Worm (Caenorhabditis elegans) whole organism, L3 larva: ENCODE results near the gene ppk-2.

Source experiments
- R02D3.7 ChIP-seq: fragments of 150-350 bp; optimal IDR thresholded peaks from 2 replicates; lab custom pipeline; 2014; ENCODE audit warnings: missing biosample characterization, missing genetic modification characterization
- ZK546.5 ChIP-seq: sonication (generic microtip); optimal IDR thresholded peaks from 2 replicates; lab custom pipeline; 2017; ENCODE audit warnings: missing biosample characterization, missing genetic modification characterization
- aly-2 ChIP-seq: fragments of 150-350 bp; optimal IDR thresholded peaks from 2 replicates; lab custom pipeline; 2014; ENCODE audit warnings: missing biosample characterization, missing genetic modification characterization
- ama-1 ChIP-seq: fragments of 150-350 bp; optimal IDR thresholded peaks from 2 replicates; lab custom pipeline; 2018
- ceh-16 ChIP-seq: sonication (generic microtip); optimal IDR thresholded peaks from 2 replicates; lab custom pipeline; 2017; ENCODE audit warnings: missing biosample characterization, missing genetic modification characterization
- ceh-28 ChIP-seq: fragments of 150-350 bp; optimal IDR thresholded peaks from 2 replicates; lab custom pipeline; 2014; ENCODE audit warnings: missing biosample characterization, missing genetic modification reagents, missing genetic modification characterization
- ceh-82 ChIP-seq: fragments of 150-350 bp; optimal IDR thresholded peaks from 2 replicates; lab custom pipeline; 2014; ENCODE audit warnings: missing biosample characterization, missing genetic modification characterization
- ceh-9 ChIP-seq: sonication (generic microtip); optimal IDR thresholded peaks from 2 replicates; lab custom pipeline; 2018; ENCODE audit warnings: missing biosample characterization, missing genetic modification characterization
- daf-12 ChIP-seq: fragments of 150-350 bp; optimal IDR thresholded peaks from 2 replicates; lab custom pipeline; 2014; ENCODE audit warnings: missing biosample characterization, missing genetic modification reagents, missing genetic modification characterization
- egl-27 ChIP-seq: sonication (generic microtip); optimal IDR thresholded peaks from 4 replicates; lab custom pipeline; 2017; ENCODE audit warnings: missing biosample characterization, missing genetic modification reagents, missing genetic modification characterization
- egl-5 ChIP-seq: fragments of 150-350 bp; optimal IDR thresholded peaks from 2 replicates; lab custom pipeline; 2017; ENCODE audit warnings: missing biosample characterization, missing genetic modification reagents, missing genetic modification characterization, inconsistent platforms
- elt-1 ChIP-seq: fragments of 150-350 bp; optimal IDR thresholded peaks from 2 replicates; lab custom pipeline; 2014; ENCODE audit warnings: missing biosample characterization, missing genetic modification characterization
- elt-2 ChIP-seq: sonication (generic microtip); optimal IDR thresholded peaks from 2 replicates; lab custom pipeline; 2016; ENCODE audit warnings: missing genetic modification reagents, mild to moderate bottlenecking, missing genetic modification characterization, missing compliant biosample characterization
- elt-3 ChIP-seq, 3 experiments: fragments of 150-350 bp in 1 of 3; sonication (generic microtip) in 2 of 3; optimal IDR thresholded peaks; 2 replicates in 2 of 3; 4 replicates in 1 of 3; lab custom pipeline; 2014 to 2017; ENCODE audit warnings: missing biosample characterization in 3 of 3, missing genetic modification characterization in 3 of 3
- fkh-10 ChIP-seq: sonication (generic microtip); optimal IDR thresholded peaks from 2 replicates; lab custom pipeline; 2017; ENCODE audit warnings: missing biosample characterization, missing genetic modification reagents, missing genetic modification characterization
- fkh-2 ChIP-seq: fragments of 150-350 bp; optimal IDR thresholded peaks from 2 replicates; lab custom pipeline; 2014; ENCODE audit warnings: missing biosample characterization, missing genetic modification reagents, missing genetic modification characterization
- fos-1 ChIP-seq: fragments of 150-350 bp; optimal IDR thresholded peaks from 2 replicates; lab custom pipeline; 2014; ENCODE audit warnings: missing biosample characterization, missing genetic modification characterization
- hmg-11 ChIP-seq: sonication (generic microtip); optimal IDR thresholded peaks from 2 replicates; lab custom pipeline; 2016; ENCODE audit warnings: missing genetic modification characterization, missing compliant biosample characterization
- jun-1 ChIP-seq: fragments of 150-350 bp; optimal IDR thresholded peaks from 2 replicates; lab custom pipeline; 2014; ENCODE audit warnings: missing biosample characterization, missing genetic modification reagents, missing genetic modification characterization
- lin-15B ChIP-seq: fragments of 150-350 bp; optimal IDR thresholded peaks from 2 replicates; lab custom pipeline; 2014; ENCODE audit warnings: missing biosample characterization, missing genetic modification characterization
- lin-39 ChIP-seq: fragments of 150-350 bp; optimal IDR thresholded peaks from 2 replicates; lab custom pipeline; 2018; ENCODE audit warnings: missing biosample characterization, missing genetic modification reagents, missing genetic modification characterization
- mdl-1 ChIP-seq: fragments of 150-350 bp; optimal IDR thresholded peaks from 2 replicates; lab custom pipeline; 2014; ENCODE audit warnings: missing biosample characterization, missing genetic modification characterization
- nfya-1 ChIP-seq: sonication (generic microtip); optimal IDR thresholded peaks from 2 replicates; lab custom pipeline; 2017; ENCODE audit warnings: missing genetic modification characterization, mild to moderate bottlenecking, missing compliant biosample characterization, antibody characterized with exemption, moderate library complexity; ENCODE audit not compliant: insufficient read depth
- nhr-12 ChIP-seq: fragments of 150-350 bp; optimal IDR thresholded peaks from 2 replicates; lab custom pipeline; 2014; ENCODE audit warnings: missing biosample characterization, missing genetic modification characterization
- nhr-23 ChIP-seq: fragments of 150-350 bp; optimal IDR thresholded peaks from 2 replicates; lab custom pipeline; 2014; ENCODE audit warnings: missing biosample characterization, missing genetic modification reagents, missing genetic modification characterization
- nhr-237 ChIP-seq: fragments of 150-350 bp; optimal IDR thresholded peaks from 2 replicates; lab custom pipeline; 2014; ENCODE audit warnings: missing biosample characterization, missing genetic modification characterization
- nhr-25 ChIP-seq: sonication (generic microtip); optimal IDR thresholded peaks from 2 replicates; lab custom pipeline; 2017; ENCODE audit warnings: missing biosample characterization, missing genetic modification characterization
- nhr-67 ChIP-seq: fragments of 150-350 bp; optimal IDR thresholded peaks from 2 replicates; lab custom pipeline; 2014; ENCODE audit warnings: missing biosample characterization, missing genetic modification characterization
- nhr-76 ChIP-seq: fragments of 150-350 bp; sonication (generic microtip); optimal IDR thresholded peaks from 5 replicates; lab custom pipeline; 2014; ENCODE audit warnings: missing biosample characterization, missing genetic modification characterization
- nhr-77 ChIP-seq: fragments of 150-350 bp; optimal IDR thresholded peaks from 2 replicates; lab custom pipeline; 2014; ENCODE audit warnings: missing biosample characterization, missing genetic modification characterization
- pha-4 ChIP-seq: fragments of 150-350 bp; optimal IDR thresholded peaks from 2 replicates; lab custom pipeline; 2014; ENCODE audit warnings: missing biosample characterization, missing genetic modification reagents, missing genetic modification characterization
- pqm-1 ChIP-seq: fragments of 150-350 bp; optimal IDR thresholded peaks from 2 replicates; lab custom pipeline; 2017; ENCODE audit warnings: missing biosample characterization, missing genetic modification characterization, inconsistent platforms
- skn-1 ChIP-seq: fragments of 150-350 bp; optimal IDR thresholded peaks from 2 replicates; lab custom pipeline; 2014; ENCODE audit warnings: missing biosample characterization, missing genetic modification characterization
- snpc-4 ChIP-seq: fragments of 150-350 bp; optimal IDR thresholded peaks from 2 replicates; lab custom pipeline; 2014; ENCODE audit warnings: missing biosample characterization, missing genetic modification characterization
- tbx-2 ChIP-seq: sonication (generic microtip); optimal IDR thresholded peaks from 2 replicates; lab custom pipeline; 2016; ENCODE audit warnings: mild to moderate bottlenecking, missing genetic modification characterization, missing compliant biosample characterization
- unc-39 ChIP-seq: sonication (generic microtip); optimal IDR thresholded peaks from 4 replicates; lab custom pipeline; 2017; ENCODE audit warnings: missing biosample characterization, missing genetic modification characterization
- unc-62 ChIP-seq: fragments of 150-350 bp; sonication (generic microtip); optimal IDR thresholded peaks from 4 replicates; lab custom pipeline; 2014; ENCODE audit warnings: missing biosample characterization, missing genetic modification reagents, missing genetic modification characterization
- zag-1 ChIP-seq: fragments of 150-350 bp; optimal IDR thresholded peaks from 2 replicates; lab custom pipeline; 2014; ENCODE audit warnings: missing biosample characterization, missing genetic modification characterization

The ppk-2 gene

ce11 chrIII:2123673-2124187 lies 21.6 kb downstream of the ppk-2 start, which contains the start of gene frl-1:
TSS of gene frl-1 (plus strand) at chrIII:2124137.
- TF ChIP-seq daf-12 (tag; lab: Kevin White, UChicago) (no peak), tbx-2 (tag; lab: Kevin White, UChicago) (no peak), nhr-23 (tag; lab: Kevin White, UChicago) (no peak), elt-2 (peak; percentile 68), pha-4 (tag; lab: Kevin White, UChicago) (peak; percentile 68), pqm-1 (tag; lab: Kevin White, UChicago) (peak; percentile 18), fkh-2 (tag; lab: Kevin White, UChicago) (no peak), ceh-16 (no peak), nhr-67 (tag; lab: Kevin White, UChicago) (no peak), egl-5 (tag; lab: Kevin White, UChicago) (no peak)

ce11 chrIII:2125936-2126335 lies 23.8 kb downstream of the ppk-2 start:
- peak; percentile 4 for TF ChIP-seq hmg-11 (tag; lab: Kevin White, UChicago)
- no peak for TF ChIP-seq unc-62 (GFP tag; lab: Kevin White, UChicago)
- peak; percentile 51 for TF ChIP-seq nhr-25 (tag; lab: Kevin White, UChicago)
- no peak for TF ChIP-seq pqm-1 (tag; lab: Kevin White, UChicago)
- no peak for TF ChIP-seq ceh-28
- no peak for TF ChIP-seq ceh-9 (tag; lab: Kevin White, UChicago)
- TF ChIP-seq nhr-237 (tag; lab: Kevin White, UChicago): no peak
- TF ChIP-seq skn-1 (tag; lab: Kevin White, UChicago): no peak
- TF ChIP-seq fkh-10: no peak
- no peak for TF ChIP-seq R02D3.7 (tag; lab: Kevin White, UChicago)
- TF ChIP-seq nfya-1 (tag; lab: Kevin White, UChicago): no peak
- TF ChIP-seq elt-2: no peak
- TF ChIP-seq fos-1 (tag; lab: Kevin White, UChicago): no peak
- no peak for TF ChIP-seq nhr-76
- no peak for TF ChIP-seq lin-39
- no peak for TF ChIP-seq egl-5 (tag; lab: Kevin White, UChicago)
- no peak for TF ChIP-seq elt-1 (tag; lab: Kevin White, UChicago)
- no peak for TF ChIP-seq ceh-16
- TF ChIP-seq nhr-77 (tag; lab: Kevin White, UChicago): no peak
- no peak for TF ChIP-seq elt-3 (tag; optimal IDR thresholded peaks at IDR 0.05; lab: Kevin White, UChicago)
- peak; percentile 59 for TF ChIP-seq nhr-23 (tag; lab: Kevin White, UChicago)
- no peak for TF ChIP-seq zag-1 (tag; lab: Kevin White, UChicago)

- TF ChIP-seq ceh-82 (tag; lab: Kevin White, UChicago): no peak
- no peak for TF ChIP-seq hmg-11 (tag; lab: Kevin White, UChicago)
- no peak for TF ChIP-seq nhr-12 (tag; lab: Kevin White, UChicago)
- no peak for TF ChIP-seq R02D3.7 (tag; lab: Kevin White, UChicago)
- TF ChIP-seq egl-5 (tag; lab: Kevin White, UChicago): no peak
- TF ChIP-seq elt-3 (tag; optimal IDR thresholded peaks at IDR 0.05; lab: Kevin White, UChicago): no peak
- no peak for TF ChIP-seq jun-1 (tag; lab: Kevin White, UChicago)
- TF ChIP-seq lin-15B: no peak
- no peak for TF ChIP-seq ceh-16
- TF ChIP-seq elt-1 (tag; lab: Kevin White, UChicago): no peak
- TF ChIP-seq skn-1 (tag; lab: Kevin White, UChicago): no peak
- no peak for TF ChIP-seq mdl-1 (tag; lab: Kevin White, UChicago)
- TF ChIP-seq snpc-4 (tag; lab: Kevin White, UChicago): no peak
- no peak for TF ChIP-seq ZK546.5 (tag; lab: Kevin White, UChicago)
- no peak for TF ChIP-seq nhr-25 (tag; lab: Kevin White, UChicago)
- no peak for TF ChIP-seq aly-2 (tag; lab: Kevin White, UChicago)
- no peak for TF ChIP-seq ama-1 (lab: Kevin White, UChicago)
- TF ChIP-seq nhr-77 (tag; lab: Kevin White, UChicago): no peak
- no peak for TF ChIP-seq unc-39 (tag; lab: Kevin White, UChicago)
- no peak for TF ChIP-seq pha-4 (tag; lab: Kevin White, UChicago)
- TF ChIP-seq, all 47 proteins: peak for 0
Observed at ce11 chrIII:2129377-2129776, 27.3 kb downstream of the ppk-2 start.

- TF ChIP-seq lin-39: peak; percentile 33
- TF ChIP-seq egl-27 (tag; lab: Kevin White, UChicago): no peak
- TF ChIP-seq hmg-11 (tag; lab: Kevin White, UChicago): peak; percentile 52
- TF ChIP-seq pha-4 (tag; lab: Kevin White, UChicago): no peak
- TF ChIP-seq nfya-1 (tag; lab: Kevin White, UChicago): peak; percentile 45
- TF ChIP-seq nhr-25 (tag; lab: Kevin White, UChicago): no peak
- no peak for TF ChIP-seq daf-12 (tag; lab: Kevin White, UChicago)
- TF ChIP-seq elt-3 (tag; optimal IDR thresholded peaks at IDR 0.05; lab: Kevin White, UChicago): no peak
- TF ChIP-seq jun-1 (tag; lab: Kevin White, UChicago): no peak
- TF ChIP-seq fkh-2 (tag; lab: Kevin White, UChicago): no peak
- TF ChIP-seq, all 47 proteins: peak for 3
Observed at ce11 chrIII:2129991-2130390, 27.9 kb downstream of the ppk-2 start.
